Fruit fly (Drosophila melanogaster) whole organism, embryonic: ENCODE results near the gene Atpalpha.
A peak's percentile ranks its signal among the peaks of the same experiment; 100 is the strongest.

Source experiments
- CG10366 ChIP-seq: fragments of 200-800 bp; sonication (Bioruptor generic); IDR thresholded peaks from 2 replicates; pipeline ENCODE4 v1.3.6; 2022; ENCODE audit warnings: missing biosample characterization, missing genetic modification characterization
- CG10565 ChIP-seq: fragments of 200-800 bp; sonication (Bioruptor generic); optimal IDR thresholded peaks from 3 replicates; lab custom pipeline; 2016; ENCODE audit warnings: missing biosample characterization, mild to moderate bottlenecking, missing genetic modification characterization
- CG11695 ChIP-seq: fragments of 200-800 bp; sonication (Bioruptor generic); IDR thresholded peaks from 3 replicates; pipeline ENCODE4 v1.3.6; 2022; ENCODE audit warnings: missing biosample characterization, missing genetic modification characterization
- CG11696 ChIP-seq: fragments of 200-800 bp; sonication (Bioruptor generic); IDR thresholded peaks from 2 replicates; pipeline ENCODE4 v1.3.6; 2022; ENCODE audit warnings: missing biosample characterization, missing genetic modification characterization
- CG15073 ChIP-seq: fragments of 200-800 bp; sonication (Bioruptor generic); optimal IDR thresholded peaks from 2 replicates; lab custom pipeline; 2016; ENCODE audit warnings: missing biosample characterization, missing genetic modification characterization
- CG17328 ChIP-seq: fragments of 200-800 bp; sonication (Bioruptor generic); IDR thresholded peaks from 2 replicates; pipeline ENCODE4 v1.3.6; 2022; ENCODE audit warnings: missing biosample characterization, missing genetic modification characterization
- CG17612 ChIP-seq: fragments of 200-800 bp; sonication (Bioruptor generic); IDR thresholded peaks from 2 replicates; pipeline ENCODE4 v1.3.6; 2022; ENCODE audit warnings: missing biosample characterization, missing genetic modification characterization
- CG1832 ChIP-seq: fragments of 200-800 bp; sonication (Bioruptor generic); optimal IDR thresholded peaks from 2 replicates; lab custom pipeline; 2017; ENCODE audit warnings: missing biosample characterization, mild to moderate bottlenecking, missing genetic modification characterization, inconsistent platforms
- CG2116 ChIP-seq: fragments of 200-800 bp; sonication (Bioruptor generic); optimal IDR thresholded peaks from 3 replicates; lab custom pipeline; 2018; ENCODE audit warnings: missing biosample characterization, mild to moderate bottlenecking, missing genetic modification characterization
- CG2202 ChIP-seq: fragments of 200-800 bp; sonication (Bioruptor generic); optimal IDR thresholded peaks from 2 replicates; lab custom pipeline; 2018; ENCODE audit warnings: missing biosample characterization, mild to moderate bottlenecking, missing genetic modification characterization
- CG31224 ChIP-seq: fragments of 200-800 bp; sonication (Bioruptor generic); IDR thresholded peaks from 2 replicates; pipeline ENCODE4 v1.3.6; 2022; ENCODE audit warnings: missing biosample characterization, missing genetic modification characterization
- CG32772 ChIP-seq: fragments of 200-800 bp; sonication (Bioruptor generic); IDR thresholded peaks from 2 replicates; pipeline ENCODE4 v1.3.6; 2022; ENCODE audit warnings: missing biosample characterization, missing genetic modification characterization
- CG33557 ChIP-seq: fragments of 200-800 bp; sonication (Bioruptor generic); optimal IDR thresholded peaks from 2 replicates; lab custom pipeline; 2019; ENCODE audit warnings: missing biosample characterization, mild to moderate bottlenecking, missing genetic modification characterization, moderate library complexity
- CG3407 ChIP-seq: fragments of 200-800 bp; sonication (Bioruptor generic); optimal IDR thresholded peaks from 2 replicates; lab custom pipeline; 2018; ENCODE audit warnings: missing biosample characterization, mild to moderate bottlenecking, missing genetic modification characterization
- CG4360 ChIP-seq: fragments of 200-800 bp; sonication (Bioruptor generic); IDR thresholded peaks from 2 replicates; pipeline ENCODE4 v1.3.6; 2022; ENCODE audit warnings: missing biosample characterization, missing genetic modification characterization
- CG4854 ChIP-seq: fragments of 200-800 bp; sonication (Bioruptor generic); optimal IDR thresholded peaks from 2 replicates; lab custom pipeline; 2016; ENCODE audit warnings: missing biosample characterization, missing genetic modification characterization, inconsistent platforms
- CG5953 ChIP-seq: fragments of 200-800 bp; sonication (Bioruptor generic); IDR thresholded peaks from 2 replicates; pipeline ENCODE4 v1.3.6; 2022; ENCODE audit warnings: missing biosample characterization, missing genetic modification characterization
- CG6175 ChIP-seq: fragments of 200-800 bp; sonication (Bioruptor generic); IDR thresholded peaks from 3 replicates; pipeline ENCODE4 v1.3.6; 2022; ENCODE audit warnings: missing biosample characterization, missing genetic modification characterization
- CG6654 ChIP-seq: fragments of 200-800 bp; sonication (Bioruptor generic); optimal IDR thresholded peaks from 2 replicates; lab custom pipeline; 2017; ENCODE audit warnings: missing biosample characterization, mild to moderate bottlenecking, missing genetic modification characterization
- CG6689 ChIP-seq: fragments of 200-800 bp; sonication (Bioruptor generic); IDR thresholded peaks from 2 replicates; pipeline ENCODE4 v1.3.6; 2022; ENCODE audit warnings: missing biosample characterization, missing genetic modification characterization
- CG7928 ChIP-seq: fragments of 200-800 bp; sonication (Bioruptor generic); optimal IDR thresholded peaks from 2 replicates; lab custom pipeline; 2017; ENCODE audit warnings: missing biosample characterization, mild to moderate bottlenecking, missing genetic modification characterization
- CG7963 ChIP-seq: fragments of 200-800 bp; sonication (Bioruptor generic); IDR thresholded peaks from 3 replicates; pipeline ENCODE4 v1.3.6; 2022; ENCODE audit warnings: missing biosample characterization, missing genetic modification characterization; ENCODE audit not compliant: partially characterized antibody
- CG7987 ChIP-seq: fragments of 200-800 bp; sonication (Bioruptor generic); optimal IDR thresholded peaks from 2 replicates; lab custom pipeline; 2018; ENCODE audit warnings: missing biosample characterization, mild to moderate bottlenecking, missing genetic modification characterization, moderate library complexity
- CG9727 ChIP-seq: fragments of 200-800 bp; sonication (Bioruptor generic); optimal IDR thresholded peaks from 3 replicates; lab custom pipeline; 2017; ENCODE audit warnings: missing biosample characterization, mild to moderate bottlenecking, missing genetic modification characterization
- Camta ChIP-seq: fragments of 200-800 bp; sonication (Bioruptor generic); optimal IDR thresholded peaks from 2 replicates; lab custom pipeline; 2016; ENCODE audit warnings: missing biosample characterization, missing genetic modification characterization
- Chrac-16 ChIP-seq: fragments of 200-800 bp; sonication (Bioruptor generic); optimal IDR thresholded peaks from 3 replicates; lab custom pipeline; 2016; ENCODE audit warnings: missing biosample characterization, missing genetic modification characterization
- Dref ChIP-seq: fragments of 200-800 bp; sonication (Bioruptor generic); IDR thresholded peaks from 2 replicates; pipeline ENCODE4 v1.3.6; 2022; ENCODE audit warnings: missing biosample characterization, missing genetic modification characterization
- Eip74EF ChIP-seq, 2 experiments: fragments of 200-800 bp in 1 of 2; fragments of >200 bp in 1 of 2; sonication (Bioruptor generic) in 1 of 2; optimal IDR thresholded peaks; 2 replicates each; lab custom pipeline; 2017 to 2019; ENCODE audit warnings: missing biosample characterization in 2 of 2, missing genetic modification characterization in 2 of 2, mild to moderate bottlenecking in 1 of 2, moderate library complexity in 1 of 2
- H15 ChIP-seq: fragments of 200-800 bp; sonication (Bioruptor generic); IDR thresholded peaks from 3 replicates; pipeline ENCODE4 v1.3.6; 2022; ENCODE audit warnings: missing biosample characterization, missing genetic modification characterization
- HLH54F ChIP-seq: fragments of 200-800 bp; sonication (Bioruptor generic); optimal IDR thresholded peaks from 3 replicates; lab custom pipeline; 2016; ENCODE audit warnings: missing biosample characterization, missing genetic modification characterization
- Hr51 ChIP-seq, 2 experiments: fragments of 200-800 bp; sonication (Bioruptor generic); optimal IDR thresholded peaks; 2 replicates in 1 of 2; 3 replicates in 1 of 2; lab custom pipeline; 2016 to 2018; ENCODE audit warnings: missing biosample characterization in 2 of 2, missing genetic modification characterization in 2 of 2, mild to moderate bottlenecking in 1 of 2, moderate library complexity in 1 of 2
- Sin3A ChIP-seq: fragments of >200 bp; optimal IDR thresholded peaks from 2 replicates; lab custom pipeline; 2018
- Ssrp ChIP-seq: fragments of 200-800 bp; sonication (Bioruptor generic); optimal IDR thresholded peaks from 2 replicates; lab custom pipeline; 2018; ENCODE audit warnings: missing biosample characterization, mild to moderate bottlenecking, missing genetic modification characterization, moderate library complexity
- bab2 ChIP-seq: fragments of 200-800 bp; sonication (Bioruptor generic); optimal IDR thresholded peaks from 2 replicates; lab custom pipeline; 2016; ENCODE audit warnings: missing biosample characterization, missing genetic modification characterization
- bbx ChIP-seq: fragments of 200-800 bp; sonication (Bioruptor generic); IDR thresholded peaks from 2 replicates; pipeline ENCODE4 v1.3.6; 2022; ENCODE audit warnings: missing biosample characterization, missing genetic modification characterization; ENCODE audit not compliant: partially characterized antibody
- chm ChIP-seq: fragments of 200-800 bp; sonication (Bioruptor generic); IDR thresholded peaks from 2 replicates; pipeline ENCODE4 v1.3.6; 2022; ENCODE audit warnings: missing biosample characterization, missing genetic modification characterization
- crp ChIP-seq, 2 experiments: fragments of 200-800 bp; sonication (Bioruptor generic); optimal IDR thresholded peaks; 2 replicates in 1 of 2; 3 replicates in 1 of 2; lab custom pipeline; 2017; ENCODE audit warnings: missing biosample characterization in 2 of 2, missing genetic modification characterization in 2 of 2, mild to moderate bottlenecking in 1 of 2, moderate library complexity in 1 of 2
- dmrt99B ChIP-seq: fragments of 200-800 bp; sonication (Bioruptor generic); optimal IDR thresholded peaks from 2 replicates; lab custom pipeline; 2018; ENCODE audit warnings: missing biosample characterization, mild to moderate bottlenecking, missing genetic modification characterization, moderate library complexity
- fd64A ChIP-seq: fragments of 200-800 bp; sonication (Bioruptor generic); optimal IDR thresholded peaks from 3 replicates; lab custom pipeline; 2018; ENCODE audit warnings: missing biosample characterization, mild to moderate bottlenecking, missing genetic modification characterization
- fu2 ChIP-seq: fragments of 200-800 bp; sonication (Bioruptor generic); optimal IDR thresholded peaks from 2 replicates; lab custom pipeline; 2016; ENCODE audit warnings: missing biosample characterization, missing genetic modification characterization
- gsb-n ChIP-seq: fragments of 200-800 bp; sonication (Bioruptor generic); optimal IDR thresholded peaks from 3 replicates; lab custom pipeline; 2018; ENCODE audit warnings: missing biosample characterization, mild to moderate bottlenecking, missing genetic modification characterization
- hb ChIP-seq: fragments of 200-800 bp; sonication (Bioruptor generic); IDR thresholded peaks from 3 replicates; pipeline ENCODE4 v1.3.6; 2022; ENCODE audit warnings: missing biosample characterization, missing genetic modification characterization; ENCODE audit not compliant: partially characterized antibody
- kah ChIP-seq: fragments of 200-800 bp; sonication (Bioruptor generic); optimal IDR thresholded peaks from 2 replicates; lab custom pipeline; 2018; ENCODE audit warnings: missing biosample characterization, mild to moderate bottlenecking, missing genetic modification characterization
- odd ChIP-seq: fragments of 200-800 bp; sonication (Bioruptor generic); optimal IDR thresholded peaks from 2 replicates; lab custom pipeline; 2017; ENCODE audit warnings: missing biosample characterization, mild to moderate bottlenecking, missing genetic modification characterization
- sc ChIP-seq, 3 experiments: fragments of >200 bp in 2 of 3; fragments of 200-800 bp in 1 of 3; sonication (Bioruptor generic) in 1 of 3; optimal IDR thresholded peaks; 2 replicates in 2 of 3; 3 replicates in 1 of 3; lab custom pipeline; 2017; ENCODE audit warnings: mild to moderate bottlenecking in 1 of 3, missing biosample characterization in 1 of 3, missing genetic modification characterization in 1 of 3, missing genetic modification reagents in 1 of 3
- sd ChIP-seq: fragments of 200-800 bp; sonication (Bioruptor generic); optimal IDR thresholded peaks from 3 replicates; lab custom pipeline; 2018; ENCODE audit warnings: missing biosample characterization, mild to moderate bottlenecking, missing genetic modification characterization, moderate library complexity
- slbo ChIP-seq: fragments of 200-800 bp; sonication (Bioruptor generic); IDR thresholded peaks from 2 replicates; pipeline ENCODE4 v1.3.6; 2022; ENCODE audit warnings: missing biosample characterization, missing genetic modification characterization

Atpalpha gene

dm6 chr3R:20956875-20957874, 8.7 kb downstream of the Atpalpha start (continued):
- TF ChIP-seq CG17328, result peak; percentile 12; the same call in 1 of the 2 replicates
- no peak for TF ChIP-seq CG17612 (GFP tag; lab: Robert Waterston, UW)
- peak; percentile 69 for TF ChIP-seq CG6689 (GFP tag; lab: Robert Waterston, UW)
- peak; percentile 48 for TF ChIP-seq CG1832 (GFP tag; lab: Kevin White, UChicago)
- TF ChIP-seq odd, result peak; percentile 90
- TF ChIP-seq bab2, result peak; percentile 88
- no peak for TF ChIP-seq CG2202 (tag; lab: Kevin White, UChicago)
- no peak for TF ChIP-seq CG5953 (GFP tag; lab: Robert Waterston, UW)
- peak; percentile 78 to 92 for TF ChIP-seq Hr51 (GFP tag; optimal IDR thresholded peaks at IDR 0.05; lab: Kevin White, UChicago)
- peak; percentile 18 for TF ChIP-seq fd64A (GFP tag; lab: Kevin White, UChicago)
- peak in 1 of 2 experiments; percentile 56 for TF ChIP-seq crp (GFP tag; optimal IDR thresholded peaks at IDR 0.05; lab: Kevin White, UChicago)
- TF ChIP-seq CG7928 (GFP tag; lab: Kevin White, UChicago), result peak; percentile 58
- TF ChIP-seq CG10366 (GFP tag; lab: Robert Waterston, UW), result peak; percentile 30; the same call in 1 of the 2 replicates
- peak; percentile 71 for TF ChIP-seq CG11695 (GFP tag; lab: Robert Waterston, UW)
- TF ChIP-seq Ssrp (tag; lab: Kevin White, UChicago), result peak; percentile 86
- peak; percentile 59 for TF ChIP-seq CG3407 (GFP tag; lab: Kevin White, UChicago)
- no peak for TF ChIP-seq sc (optimal IDR thresholded peaks at IDR 0.05; lab: Kevin White, UChicago)
- TF ChIP-seq sc (GFP tag; optimal IDR thresholded peaks at IDR 0.05; lab: Kevin White, UChicago), result peak; percentile 87
- peak; percentile 52; the same call in 2 of the 3 replicates for TF ChIP-seq CG6175 (GFP tag; lab: Robert Waterston, UW)
- peak; percentile 6 for TF ChIP-seq CG15073 (GFP tag; lab: Kevin White, UChicago)
- TF ChIP-seq CG4360 (GFP tag; lab: Robert Waterston, UW), result no peak
- TF ChIP-seq CG2116 (GFP tag; lab: Kevin White, UChicago), result peak; percentile 39
- peak; percentile 51; the same call in 1 of the 2 replicates for TF ChIP-seq chm (GFP tag; lab: Robert Waterston, UW)
- TF ChIP-seq Camta (GFP tag; lab: Kevin White, UChicago), result peak; percentile 63
- TF ChIP-seq CG4854 (GFP tag; lab: Kevin White, UChicago), result peak; percentile 77
- TF ChIP-seq bbx, result peak; percentile 54; the same call in 1 of the 2 replicates
- TF ChIP-seq fu2, result peak; percentile 86
- peak; percentile 95 for TF ChIP-seq CG9727 (GFP tag; lab: Kevin White, UChicago)
- peak; percentile 37 for TF ChIP-seq CG31224 (GFP tag; lab: Robert Waterston, UW)
- TF ChIP-seq CG11696 (GFP tag; lab: Robert Waterston, UW), result no peak
- TF ChIP-seq kah, result peak; percentile 55
- TF ChIP-seq HLH54F (GFP tag; lab: Kevin White, UChicago), result peak; percentile 84
- TF ChIP-seq Sin3A (lab: Kevin White, UChicago), result no peak
- peak; percentile 54; the same call in 1 of the 2 replicates for TF ChIP-seq CG32772 (GFP tag; lab: Robert Waterston, UW)
- peak; percentile 37; the same call in 1 of the 3 replicates for TF ChIP-seq H15 (GFP tag; lab: Robert Waterston, UW)
- TF ChIP-seq slbo (GFP tag; lab: Robert Waterston, UW), result peak; percentile 73
- peak; percentile 77 for TF ChIP-seq Chrac-16
- TF ChIP-seq CG6654 (GFP tag; lab: Kevin White, UChicago), result peak; percentile 79
- no peak; the same call in 1 of the 2 replicates for TF ChIP-seq Dref (GFP tag; lab: Robert Waterston, UW)
- TF ChIP-seq gsb-n (tag; lab: Kevin White, UChicago), result peak; percentile 71
- no peak for TF ChIP-seq CG33557 (GFP tag; lab: Kevin White, UChicago)
- peak in 1 of 2 experiments; percentile 72 for TF ChIP-seq Eip74EF (GFP tag; optimal IDR thresholded peaks at IDR 0.05; lab: Kevin White, UChicago)
- peak; percentile 92 for TF ChIP-seq dmrt99B
- peak; percentile 28 for TF ChIP-seq CG7987
- TF ChIP-seq CG10565, result peak; percentile 34
- peak; percentile 99 for TF ChIP-seq sd
- no peak for TF ChIP-seq CG7963
- TF ChIP-seq hb, result no peak
